Fruit fly (Drosophila melanogaster): ENCODE data around the gene CG12479.
A peak's percentile ranks its signal among the peaks of the same experiment; 100 is the strongest.

Gene CG12479

dm6 chrX:14169068-14169642, 17.3 kb upstream of the CG12479 start, which contains the start of gene CG12480:
CG12480 (plus strand) TSS chrX:14169592.
- TF ChIP-seq CG8159 (tag; optimal IDR thresholded peaks at IDR 0.05) (no peak), EcR (GFP tag; optimal IDR thresholded peaks at IDR 0.05) (no peak), CG4496 (GFP tag; IDR thresholded peaks at IDR 0.05) (0 out of 3 replicates have a peak, but pooled peaks have one; percentile 47), Snoo (tag; optimal IDR thresholded peaks at IDR 0.05) (no peak), Pif1A (GFP tag; optimal IDR thresholded peaks at IDR 0.05) (no peak), CG14655 (GFP tag; optimal IDR thresholded peaks at IDR 0.05) (peak; percentile 13), CG34367 (tag; optimal IDR thresholded peaks at IDR 0.05) (no peak), Pif1B (GFP tag; optimal IDR thresholded peaks at IDR 0.05) (no peak), CG13204 (GFP tag; optimal IDR thresholded peaks at IDR 0.05) (no peak), CG8301 (tag; optimal IDR thresholded peaks at IDR 0.05) (no peak)

DNA sequence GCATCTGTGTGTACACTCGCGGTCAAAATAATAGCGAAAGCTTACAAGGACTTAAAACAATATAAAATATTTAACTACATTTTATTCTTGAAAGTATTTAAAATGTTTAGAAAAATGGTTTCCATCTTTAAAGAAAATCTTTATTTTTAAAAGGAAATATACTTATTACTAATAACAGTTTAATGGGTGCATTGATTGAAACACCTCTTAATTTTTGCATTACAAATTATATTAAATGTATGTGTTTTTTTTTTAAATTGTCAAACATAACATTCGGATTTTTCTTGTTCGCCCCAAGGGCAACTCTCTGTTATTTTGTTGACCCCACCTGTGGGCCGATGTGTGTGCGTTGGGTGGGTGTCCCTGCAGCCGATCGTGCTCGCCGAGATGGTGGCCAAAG, 1.9 kb upstream of the CG12479 start:
- TF ChIP-seq gl (tag; optimal IDR thresholded peaks at IDR 0.05) (no peak), fd96Ca (GFP tag; IDR thresholded peaks at IDR 0.05) (no peak), CG13204 (GFP tag; optimal IDR thresholded peaks at IDR 0.05) (no peak), CG4496 (GFP tag; IDR thresholded peaks at IDR 0.05) (no peak), CG14655 (GFP tag; optimal IDR thresholded peaks at IDR 0.05) (peak; percentile 67), Pif1B (GFP tag; optimal IDR thresholded peaks at IDR 0.05) (no peak), CG34367 (tag; optimal IDR thresholded peaks at IDR 0.05) (no peak), CG8301 (tag; optimal IDR thresholded peaks at IDR 0.05) (no peak), EcR (GFP tag; optimal IDR thresholded peaks at IDR 0.05) (no peak), D1 (tag; optimal IDR thresholded peaks at IDR 0.05) (no peak), CG12605 (GFP tag; IDR thresholded peaks at IDR 0.05) (no peak), CG9948 (tag; optimal IDR thresholded peaks at IDR 0.05) (peak; percentile 53), Snoo (tag; optimal IDR thresholded peaks at IDR 0.05) (no peak), CG17806 (tag; optimal IDR thresholded peaks at IDR 0.05) (peak; percentile 3), Pif1A (GFP tag; optimal IDR thresholded peaks at IDR 0.05) (no peak), CG32121 (GFP tag; IDR thresholded peaks at IDR 0.05) (no peak), rn (GFP tag; IDR thresholded peaks at IDR 0.05) (no peak), CG10348 (GFP tag; IDR thresholded peaks at IDR 0.05) (no peak), Ets98B (GFP tag; IDR thresholded peaks at IDR 0.05) (no peak), CG8159 (tag; optimal IDR thresholded peaks at IDR 0.05) (peak; percentile 51), CG15710 (tag; optimal IDR thresholded peaks at IDR 0.05) (peak; percentile 33)

DNA sequence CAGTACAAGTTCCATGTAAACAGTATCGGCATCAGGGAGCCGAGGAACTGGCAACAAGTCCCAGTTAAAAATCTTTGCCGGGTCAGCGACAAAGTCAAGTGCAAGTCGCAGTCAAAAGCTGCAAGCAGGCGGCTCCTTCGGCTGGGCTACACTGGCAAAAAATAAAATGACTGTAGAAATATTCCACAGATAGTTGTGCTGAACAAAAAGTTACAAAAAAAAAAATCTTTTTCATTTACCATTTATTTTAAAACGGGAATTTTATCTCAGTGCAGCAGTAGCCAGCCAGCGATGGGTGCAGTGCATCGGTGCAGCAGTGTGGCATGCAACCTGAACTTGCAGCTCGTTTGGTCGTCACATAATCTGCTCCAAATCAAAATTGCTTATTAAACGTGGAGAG, 2.5 kb downstream of the CG12479 start:
- TF ChIP-seq CG8159 (tag; optimal IDR thresholded peaks at IDR 0.05), result peak; percentile 14
- TF ChIP-seq rn (GFP tag; IDR thresholded peaks at IDR 0.05), result no peak
- TF ChIP-seq Pif1A (GFP tag; optimal IDR thresholded peaks at IDR 0.05), result peak; percentile 39
- TF ChIP-seq EcR (GFP tag; optimal IDR thresholded peaks at IDR 0.05), result no peak
- peak; percentile 58; the same call in 1 of the 2 replicates for TF ChIP-seq CG32121 (GFP tag; IDR thresholded peaks at IDR 0.05)
- peak; percentile 20 for TF ChIP-seq CG9948 (tag; optimal IDR thresholded peaks at IDR 0.05)
- peak; percentile 63 for TF ChIP-seq Ets98B (GFP tag; IDR thresholded peaks at IDR 0.05)
- TF ChIP-seq CG13204 (GFP tag; optimal IDR thresholded peaks at IDR 0.05), result no peak
- peak; percentile 35 for TF ChIP-seq CG8301 (tag; optimal IDR thresholded peaks at IDR 0.05)
- TF ChIP-seq CG15710 (tag; optimal IDR thresholded peaks at IDR 0.05), result peak; percentile 38
- no peak for TF ChIP-seq D1 (tag; optimal IDR thresholded peaks at IDR 0.05)
- peak; percentile 51 for TF ChIP-seq CG17806 (tag; optimal IDR thresholded peaks at IDR 0.05)
- peak; percentile 45 for TF ChIP-seq CG14655 (GFP tag; optimal IDR thresholded peaks at IDR 0.05)
- TF ChIP-seq CG12605 (GFP tag; IDR thresholded peaks at IDR 0.05), result peak; percentile 52; the same call in 1 of the 2 replicates
- no peak for TF ChIP-seq gl (tag; optimal IDR thresholded peaks at IDR 0.05)
- TF ChIP-seq CG34367 (tag; optimal IDR thresholded peaks at IDR 0.05), result peak; percentile 6
- TF ChIP-seq Pif1B (GFP tag; optimal IDR thresholded peaks at IDR 0.05), result no peak
- peak; percentile 85 for TF ChIP-seq fd96Ca (GFP tag; IDR thresholded peaks at IDR 0.05)
- TF ChIP-seq CG4496 (GFP tag; IDR thresholded peaks at IDR 0.05), result peak; percentile 68
- TF ChIP-seq CG10348 (GFP tag; IDR thresholded peaks at IDR 0.05), result no peak
- no peak for TF ChIP-seq Snoo (tag; optimal IDR thresholded peaks at IDR 0.05)

DNA sequence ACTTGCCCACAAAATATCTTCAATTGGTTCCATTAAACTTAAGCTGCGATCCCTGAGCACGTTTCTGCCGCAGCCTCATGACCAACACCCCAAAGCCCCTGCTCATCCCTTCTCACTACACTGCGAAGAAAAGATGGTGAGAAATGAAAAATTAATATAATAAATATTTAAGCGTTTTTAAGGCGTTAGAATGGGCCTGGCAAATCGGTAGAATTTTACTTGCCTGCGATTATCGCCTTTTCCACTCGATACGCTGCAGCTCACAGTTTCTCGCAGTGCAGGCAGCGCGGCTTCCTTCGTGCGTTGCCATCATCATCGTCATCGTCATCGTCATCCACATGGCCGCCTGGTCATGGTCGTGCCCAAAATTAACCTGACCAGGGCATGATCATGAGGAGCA, 3.6 kb downstream of the CG12479 start:
- TF ChIP-seq CG14655 (GFP tag; optimal IDR thresholded peaks at IDR 0.05), result peak; percentile 61
- peak; percentile 53; the same call in 1 of the 3 replicates for TF ChIP-seq CG4496 (GFP tag; IDR thresholded peaks at IDR 0.05)
- TF ChIP-seq Ets98B (GFP tag; IDR thresholded peaks at IDR 0.05), result 0 out of 2 replicates have a peak, but pooled peaks have one; percentile 35
- no peak for TF ChIP-seq CG13204 (GFP tag; optimal IDR thresholded peaks at IDR 0.05)
- TF ChIP-seq Pif1B (GFP tag; optimal IDR thresholded peaks at IDR 0.05), result peak; percentile 7
- no peak for TF ChIP-seq EcR (GFP tag; optimal IDR thresholded peaks at IDR 0.05)
- TF ChIP-seq CG9948 (tag; optimal IDR thresholded peaks at IDR 0.05), result peak; percentile 31
- TF ChIP-seq D1 (tag; optimal IDR thresholded peaks at IDR 0.05), result no peak
- no peak for TF ChIP-seq CG32121 (GFP tag; IDR thresholded peaks at IDR 0.05)
- no peak for TF ChIP-seq gl (tag; optimal IDR thresholded peaks at IDR 0.05)
- no peak for TF ChIP-seq CG12605 (GFP tag; IDR thresholded peaks at IDR 0.05)
- TF ChIP-seq CG8301 (tag; optimal IDR thresholded peaks at IDR 0.05), result peak; percentile 41
- TF ChIP-seq CG8159 (tag; optimal IDR thresholded peaks at IDR 0.05), result peak; percentile 18
- TF ChIP-seq CG17806 (tag; optimal IDR thresholded peaks at IDR 0.05), result peak; percentile 29
- TF ChIP-seq CG15710 (tag; optimal IDR thresholded peaks at IDR 0.05), result no peak
- TF ChIP-seq fd96Ca (GFP tag; IDR thresholded peaks at IDR 0.05), result peak; percentile 22; the same call in 1 of the 3 replicates
- TF ChIP-seq Pif1A (GFP tag; optimal IDR thresholded peaks at IDR 0.05), result no peak
- TF ChIP-seq CG34367 (tag; optimal IDR thresholded peaks at IDR 0.05), result no peak
- TF ChIP-seq rn (GFP tag; IDR thresholded peaks at IDR 0.05), result no peak
- TF ChIP-seq Snoo (tag; optimal IDR thresholded peaks at IDR 0.05), result no peak
- TF ChIP-seq CG10348 (GFP tag; IDR thresholded peaks at IDR 0.05), result no peak

DNA sequence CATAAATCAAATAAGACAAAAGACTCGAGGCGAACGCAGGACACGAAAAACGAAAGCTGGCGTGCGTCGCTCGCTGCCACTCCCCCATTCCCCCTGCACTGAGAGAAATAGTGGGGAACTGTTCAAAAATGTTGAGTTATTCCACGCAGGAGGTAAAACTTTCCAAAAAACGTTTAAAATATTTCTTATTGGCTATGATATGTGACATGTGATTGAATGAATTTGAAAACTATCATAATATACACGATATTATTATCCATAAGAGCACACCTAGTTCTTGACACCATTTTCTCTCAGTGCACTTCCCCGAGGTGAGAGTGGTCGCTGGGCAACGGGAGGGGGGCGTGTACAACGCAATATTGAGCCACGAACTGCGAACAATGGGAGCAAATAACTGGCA, 17.9 kb downstream of the CG12479 start:
- TF ChIP-seq CG14655 (GFP tag; optimal IDR thresholded peaks at IDR 0.05) (peak; percentile 67), CG15710 (tag; optimal IDR thresholded peaks at IDR 0.05) (peak; percentile 61), Pif1A (GFP tag; optimal IDR thresholded peaks at IDR 0.05) (peak; percentile 51), Pif1B (GFP tag; optimal IDR thresholded peaks at IDR 0.05) (peak; percentile 41), CG9948 (tag; optimal IDR thresholded peaks at IDR 0.05) (peak; percentile 66), CG13204 (GFP tag; optimal IDR thresholded peaks at IDR 0.05) (peak; percentile 27), Snoo (tag; optimal IDR thresholded peaks at IDR 0.05) (no peak), CG32121 (GFP tag; IDR thresholded peaks at IDR 0.05) (no peak), CG34367 (tag; optimal IDR thresholded peaks at IDR 0.05) (peak; percentile 55), Ets98B (GFP tag; IDR thresholded peaks at IDR 0.05) (0 out of 2 replicates have a peak, but pooled peaks have one; percentile 8), CG8301 (tag; optimal IDR thresholded peaks at IDR 0.05) (peak; percentile 55), CG8159 (tag; optimal IDR thresholded peaks at IDR 0.05) (peak; percentile 67), CG17806 (tag; optimal IDR thresholded peaks at IDR 0.05) (peak; percentile 65), rn (GFP tag; IDR thresholded peaks at IDR 0.05) (no peak), CG10348 (GFP tag; IDR thresholded peaks at IDR 0.05) (no peak)

Data from whole organism, pupa.